Worm (Caenorhabditis elegans) whole organism, late embryonic: ENCODE results near the gene clec-257.

Source experiments
- F13H6.1 ChIP-seq: sonication (generic microtip); optimal IDR thresholded peaks from 2 replicates; lab custom pipeline; 2016; ENCODE audit warnings: missing genetic modification characterization, missing compliant biosample characterization
- K02D7.2 ChIP-seq: sonication (generic microtip); optimal IDR thresholded peaks from 2 replicates; lab custom pipeline; 2017; ENCODE audit warnings: mild to moderate bottlenecking, missing genetic modification characterization, missing compliant biosample characterization
- K09A11.1 ChIP-seq: sonication (generic microtip); optimal IDR thresholded peaks from 2 replicates; lab custom pipeline; 2017; ENCODE audit warnings: antibody characterized with exemption, mild to moderate bottlenecking, missing genetic modification characterization, missing compliant biosample characterization; ENCODE audit not compliant: insufficient read depth
- T23F11.4 ChIP-seq: fragments of 200-800 bp; sonication (Bioruptor generic); optimal IDR thresholded peaks from 2 replicates; lab custom pipeline; 2018; ENCODE audit warnings: mild to moderate bottlenecking, missing genetic modification characterization, missing compliant biosample characterization
- Y22D7AL.16 ChIP-seq: sonication (generic microtip); optimal IDR thresholded peaks from 2 replicates; lab custom pipeline; 2016; ENCODE audit warnings: missing genetic modification characterization, missing compliant biosample characterization
- ama-1 ChIP-seq: fragments of 150-350 bp; optimal IDR thresholded peaks from 2 replicates; lab custom pipeline; 2014
- ceh-14 ChIP-seq: sonication (generic microtip); optimal IDR thresholded peaks from 2 replicates; lab custom pipeline; 2016; ENCODE audit warnings: missing genotype, missing genetic modification characterization, missing compliant biosample characterization
- ceh-19 ChIP-seq: fragments of 200-800 bp; sonication (Bioruptor generic); optimal IDR thresholded peaks from 2 replicates; lab custom pipeline; 2018; ENCODE audit warnings: mild to moderate bottlenecking, missing genetic modification characterization, missing compliant biosample characterization
- ceh-24 ChIP-seq: sonication (generic microtip); optimal IDR thresholded peaks from 2 replicates; lab custom pipeline; 2016; ENCODE audit warnings: mild to moderate bottlenecking, missing genetic modification characterization, missing compliant biosample characterization
- ceh-30 ChIP-seq: fragments of 150-350 bp; optimal IDR thresholded peaks from 2 replicates; lab custom pipeline; 2014; ENCODE audit warnings: missing biosample characterization, missing genetic modification characterization
- ceh-31 ChIP-seq: sonication (generic microtip); optimal IDR thresholded peaks from 2 replicates; lab custom pipeline; 2016; ENCODE audit warnings: missing genetic modification characterization, missing compliant biosample characterization
- ceh-6 ChIP-seq: fragments of 200-800 bp; sonication (Bioruptor generic); optimal IDR thresholded peaks from 2 replicates; lab custom pipeline; 2018; ENCODE audit warnings: mild to moderate bottlenecking, missing genetic modification characterization, missing compliant biosample characterization
- ceh-9 ChIP-seq: sonication (generic microtip); optimal IDR thresholded peaks from 2 replicates; lab custom pipeline; 2016; ENCODE audit warnings: mild to moderate bottlenecking, missing genetic modification characterization, inconsistent platforms, missing compliant biosample characterization
- che-1 ChIP-seq: sonication (generic microtip); optimal IDR thresholded peaks from 2 replicates; lab custom pipeline; 2016; ENCODE audit warnings: mild to moderate bottlenecking, missing genetic modification characterization, missing compliant biosample characterization
- dmd-4 ChIP-seq: sonication (generic microtip); optimal IDR thresholded peaks from 2 replicates; lab custom pipeline; 2016; ENCODE audit warnings: borderline replicate concordance, missing genetic modification characterization, missing compliant biosample characterization
- ets-4 ChIP-seq: sonication (generic microtip); optimal IDR thresholded peaks from 2 replicates; lab custom pipeline; 2016; ENCODE audit warnings: missing genetic modification characterization, missing compliant biosample characterization
- eyg-1 ChIP-seq: sonication (generic microtip); optimal IDR thresholded peaks from 2 replicates; lab custom pipeline; 2016; ENCODE audit warnings: missing genotype, missing genetic modification characterization, missing compliant biosample characterization
- fkh-10 ChIP-seq: fragments of 150-350 bp; optimal IDR thresholded peaks from 2 replicates; lab custom pipeline; 2014; ENCODE audit warnings: missing biosample characterization, missing genetic modification reagents, missing genetic modification characterization
- fkh-6 ChIP-seq: sonication (generic microtip); optimal IDR thresholded peaks from 2 replicates; lab custom pipeline; 2016; ENCODE audit warnings: missing genetic modification characterization, missing compliant biosample characterization
- gmeb-2 ChIP-seq: sonication (generic microtip); optimal IDR thresholded peaks from 2 replicates; lab custom pipeline; 2016; ENCODE audit warnings: missing genetic modification characterization, inconsistent platforms, missing compliant biosample characterization
- hlh-13 ChIP-seq: fragments of 200-800 bp; sonication (Bioruptor generic); optimal IDR thresholded peaks from 2 replicates; lab custom pipeline; 2018; ENCODE audit warnings: mild to moderate bottlenecking, missing genetic modification characterization, missing compliant biosample characterization
- hlh-30 ChIP-seq: sonication (generic microtip); optimal IDR thresholded peaks from 2 replicates; lab custom pipeline; 2017; ENCODE audit warnings: antibody characterized with exemption, missing genetic modification characterization, missing compliant biosample characterization; ENCODE audit not compliant: insufficient read depth
- lim-6 ChIP-seq: sonication (generic microtip); optimal IDR thresholded peaks from 2 replicates; lab custom pipeline; 2016; ENCODE audit warnings: missing genetic modification characterization, missing compliant biosample characterization
- madf-2 ChIP-seq: sonication (generic microtip); optimal IDR thresholded peaks from 2 replicates; lab custom pipeline; 2017; ENCODE audit warnings: missing genetic modification characterization, missing compliant biosample characterization
- mec-3 ChIP-seq: sonication (generic microtip); optimal IDR thresholded peaks from 2 replicates; lab custom pipeline; 2016; ENCODE audit warnings: borderline replicate concordance, missing genetic modification characterization, missing compliant biosample characterization
- nfya-1 ChIP-seq: sonication (generic microtip); optimal IDR thresholded peaks from 2 replicates; lab custom pipeline; 2017; ENCODE audit warnings: missing genetic modification characterization, mild to moderate bottlenecking, missing compliant biosample characterization, antibody characterized with exemption, moderate library complexity
- nhr-232 ChIP-seq: sonication (generic microtip); optimal IDR thresholded peaks from 2 replicates; lab custom pipeline; 2016; ENCODE audit warnings: missing genetic modification characterization, missing compliant biosample characterization
- odd-2 ChIP-seq: sonication (generic microtip); optimal IDR thresholded peaks from 2 replicates; lab custom pipeline; 2017; ENCODE audit warnings: antibody characterized with exemption, mild to moderate bottlenecking, missing genetic modification characterization, missing compliant biosample characterization
- pat-9 ChIP-seq: fragments of 200-800 bp; sonication (Bioruptor generic); optimal IDR thresholded peaks from 2 replicates; lab custom pipeline; 2018; ENCODE audit warnings: mild to moderate bottlenecking, missing genetic modification characterization, moderate library complexity, missing compliant biosample characterization
- pha-4 ChIP-seq: fragments of 150-350 bp; optimal IDR thresholded peaks from 2 replicates; lab custom pipeline; 2018; ENCODE audit warnings: missing biosample characterization, missing genetic modification reagents, missing genetic modification characterization
- pros-1 ChIP-seq: fragments of 150-350 bp; optimal IDR thresholded peaks from 2 replicates; lab custom pipeline; 2014; ENCODE audit warnings: missing biosample characterization, missing genetic modification reagents, missing genetic modification characterization
- ref-2 ChIP-seq: sonication (generic microtip); optimal IDR thresholded peaks from 2 replicates; lab custom pipeline; 2016; ENCODE audit warnings: missing genetic modification characterization, missing compliant biosample characterization
- rnt-1 ChIP-seq: sonication (generic microtip); optimal IDR thresholded peaks from 2 replicates; lab custom pipeline; 2016; ENCODE audit warnings: missing genetic modification characterization, missing compliant biosample characterization
- sdc-2 ChIP-seq: sonication (generic microtip); optimal IDR thresholded peaks from 2 replicates; lab custom pipeline; 2016; ENCODE audit warnings: missing genotype, missing genetic modification characterization, missing compliant biosample characterization
- sox-2 ChIP-seq: fragments of 200-800 bp; sonication (Bioruptor generic); IDR thresholded peaks from 2 replicates; pipeline ENCODE4 v1.3.6; 2022; ENCODE audit warnings: missing genetic modification reagents, missing genetic modification characterization, missing compliant biosample characterization
- syd-9 ChIP-seq: sonication (generic microtip); optimal IDR thresholded peaks from 2 replicates; lab custom pipeline; 2016; ENCODE audit warnings: mild to moderate bottlenecking, missing genetic modification characterization, moderate library complexity, missing compliant biosample characterization
- ttx-3 ChIP-seq: sonication (generic microtip); optimal IDR thresholded peaks from 2 replicates; lab custom pipeline; 2016; ENCODE audit warnings: missing genetic modification reagents, missing genetic modification characterization, missing compliant biosample characterization
- unc-55 ChIP-seq: sonication (generic microtip); optimal IDR thresholded peaks from 2 replicates; lab custom pipeline; 2017; ENCODE audit warnings: missing biosample characterization, missing genetic modification reagents, missing genetic modification characterization
- unc-86 ChIP-seq: sonication (generic microtip); optimal IDR thresholded peaks from 2 replicates; lab custom pipeline; 2016; ENCODE audit warnings: missing genetic modification characterization, missing compliant biosample characterization
- ztf-16 ChIP-seq: sonication (generic microtip); optimal IDR thresholded peaks from 2 replicates; lab custom pipeline; 2017; ENCODE audit warnings: missing genetic modification characterization, missing compliant biosample characterization

clec-257 gene

DNA sequence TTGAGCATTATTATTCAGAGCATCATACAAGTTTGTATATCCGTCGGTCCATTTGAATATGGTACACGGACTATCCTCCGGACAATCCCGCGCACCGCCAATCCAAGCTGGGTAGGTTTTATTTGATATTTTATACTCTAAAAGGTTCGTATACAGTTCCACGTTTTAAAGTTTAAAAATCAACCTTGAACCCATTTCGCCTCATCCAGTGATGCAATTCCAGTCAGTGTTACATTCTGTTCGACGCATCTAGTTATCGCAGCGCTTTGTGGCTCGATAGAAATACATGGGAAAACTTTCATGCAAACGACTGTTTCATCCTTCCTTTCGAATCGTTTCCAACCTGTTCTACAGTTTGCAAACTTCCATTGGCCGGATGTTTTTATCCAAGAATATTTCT lies 3.0 kb upstream of the clec-257 start:
- TF ChIP-seq mec-3 (tag; lab: Kevin White, UChicago), result no peak
- no peak for TF ChIP-seq fkh-10 (GFP tag; lab: Kevin White, UChicago)
- no peak for TF ChIP-seq gmeb-2 (tag; lab: Kevin White, UChicago)
- no peak for TF ChIP-seq K02D7.2 (tag; lab: Kevin White, UChicago)
- TF ChIP-seq ceh-14, result no peak
- TF ChIP-seq che-1 (tag; lab: Kevin White, UChicago), result no peak
- TF ChIP-seq ref-2 (tag; lab: Kevin White, UChicago), result no peak
- TF ChIP-seq pha-4, result no peak
- TF ChIP-seq ceh-9 (tag; lab: Kevin White, UChicago), result no peak
- no peak for TF ChIP-seq pat-9 (tag; lab: Kevin White, UChicago)
- TF ChIP-seq nfya-1 (tag; lab: Kevin White, UChicago), result no peak
- TF ChIP-seq madf-2 (tag; lab: Kevin White, UChicago), result no peak
- no peak for TF ChIP-seq sdc-2 (tag; lab: Kevin White, UChicago)
- no peak for TF ChIP-seq fkh-6 (tag; lab: Kevin White, UChicago)
- no peak for TF ChIP-seq unc-55 (GFP tag; lab: Kevin White, UChicago)
- TF ChIP-seq Y22D7AL.16, result no peak
- TF ChIP-seq, all 69 proteins: peak for 0

- no peak for TF ChIP-seq ceh-24
- no peak for TF ChIP-seq syd-9 (tag; lab: Kevin White, UChicago)
- TF ChIP-seq ets-4 (tag; lab: Kevin White, UChicago), result no peak
- no peak for TF ChIP-seq madf-2 (tag; lab: Kevin White, UChicago)
- TF ChIP-seq lim-6, result no peak
- no peak for TF ChIP-seq ceh-9 (tag; lab: Kevin White, UChicago)
- TF ChIP-seq rnt-1 (tag; lab: Kevin White, UChicago), result no peak
- no peak for TF ChIP-seq pat-9 (tag; lab: Kevin White, UChicago)
- TF ChIP-seq eyg-1 (tag; lab: Kevin White, UChicago), result no peak
- no peak for TF ChIP-seq pha-4
- no peak for TF ChIP-seq nfya-1 (tag; lab: Kevin White, UChicago)
- TF ChIP-seq T23F11.4, result no peak
- TF ChIP-seq hlh-13 (GFP tag; lab: Kevin White, UChicago), result no peak
- TF ChIP-seq ceh-31 (tag; lab: Kevin White, UChicago), result no peak
- TF ChIP-seq ttx-3 (tag; lab: Kevin White, UChicago), result no peak
- TF ChIP-seq dmd-4 (tag; lab: Kevin White, UChicago), result no peak
These were observed 2.2 kb upstream of the clec-257 start, which contains the start of gene clec-255 for ce11 chrV:18770623-18771022. TSS of gene clec-255 (minus strand) at chrV:18770723.

DNA sequence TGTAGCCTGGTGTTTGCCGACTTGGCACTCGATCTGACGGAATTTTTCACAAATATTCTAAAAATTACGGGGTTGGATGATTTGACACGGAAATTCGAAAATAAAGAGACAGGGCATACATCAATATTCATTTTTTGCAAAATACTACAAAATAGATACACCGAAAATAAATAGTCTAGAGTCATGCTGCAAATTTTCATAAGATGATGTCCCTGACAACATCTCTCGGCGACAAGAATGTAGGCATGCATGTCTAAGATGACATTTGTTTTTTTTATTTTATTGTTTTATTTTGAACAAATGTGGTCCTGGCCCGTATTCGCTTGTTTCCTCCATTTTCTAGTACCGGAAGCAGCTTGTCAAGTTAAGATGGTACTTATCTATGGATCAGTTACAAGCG lies 1.5 kb upstream of the clec-257 start, which contains the start of gene clec-256:
Gene clec-256, plus strand, starts transcription at position 301 of the 400 bp plus-strand sequence.
- no peak for TF ChIP-seq ama-1 (lab: Kevin White, UChicago)
- TF ChIP-seq ztf-16 (tag; lab: Kevin White, UChicago), result no peak
- TF ChIP-seq hlh-30 (tag; lab: Kevin White, UChicago), result no peak
- no peak for TF ChIP-seq sox-2
- no peak for TF ChIP-seq nfya-1 (tag; lab: Kevin White, UChicago)
- TF ChIP-seq F13H6.1 (tag; lab: Kevin White, UChicago), result no peak
- TF ChIP-seq rnt-1 (tag; lab: Kevin White, UChicago), result no peak
- TF ChIP-seq mec-3 (tag; lab: Kevin White, UChicago), result no peak
- no peak for TF ChIP-seq ttx-3 (tag; lab: Kevin White, UChicago)

- TF ChIP-seq ceh-30 (tag; lab: Kevin White, UChicago) (no peak), pat-9 (tag; lab: Kevin White, UChicago) (no peak), T23F11.4 (no peak), madf-2 (tag; lab: Kevin White, UChicago) (no peak), unc-86 (no peak), ceh-6 (GFP tag; lab: Kevin White, UChicago) (no peak), odd-2 (tag; lab: Kevin White, UChicago) (no peak), mec-3 (tag; lab: Kevin White, UChicago) (no peak), K09A11.1 (tag; lab: Kevin White, UChicago) (no peak), ceh-19 (no peak), ref-2 (tag; lab: Kevin White, UChicago) (no peak), pros-1 (no peak), nhr-232 (no peak)
- TF ChIP-seq, all 69 proteins: peak for 0
These were observed 966 bp upstream of the clec-257 start for ce11 chrV:18771804-18772386.
